Worm (Caenorhabditis elegans) whole organism, L4 larva: Measurements from ENCODE around the gene F22B5.6.

ENCODE experiments used
- F49E8.2 ChIP-seq: sonication (generic microtip); optimal IDR thresholded peaks from 2 replicates; lab custom pipeline; 2016; ENCODE audit warnings: missing compliant biosample characterization, mild to moderate bottlenecking, missing genetic modification characterization, borderline replicate concordance
- Y75B8A.6 ChIP-seq: fragments of 200-800 bp; sonication (Bioruptor generic); IDR thresholded peaks from 2 replicates; pipeline ENCODE4 v1.3.6; 2022; ENCODE audit warnings: missing genetic modification reagents, missing genetic modification characterization, missing compliant biosample characterization
- daf-8 ChIP-seq: fragments of 200-800 bp; sonication (Bioruptor generic); IDR thresholded peaks from 2 replicates; pipeline ENCODE4 v1.3.6; 2022; ENCODE audit warnings: missing genetic modification characterization, missing compliant biosample characterization
- fkh-10 ChIP-seq: fragments of 150-350 bp; optimal IDR thresholded peaks from 2 replicates; lab custom pipeline; 2014; ENCODE audit warnings: missing biosample characterization, missing genetic modification reagents, missing genetic modification characterization
- mdl-1 ChIP-seq, 2 experiments: fragments of 150-350 bp in 1 of 2; sonication (generic microtip) in 1 of 2; optimal IDR thresholded peaks; 2 replicates each; lab custom pipeline; 2014 to 2017; ENCODE audit warnings: missing biosample characterization in 2 of 2, missing genetic modification characterization in 2 of 2
- nhr-25 ChIP-seq: sonication (generic microtip); optimal IDR thresholded peaks from 2 replicates; lab custom pipeline; 2017; ENCODE audit warnings: missing genetic modification characterization, mild to moderate bottlenecking, missing compliant biosample characterization, antibody characterized with exemption, moderate library complexity, borderline replicate concordance; ENCODE audit not compliant: insufficient read depth
- pha-4 ChIP-seq, 2 experiments: fragments of 150-350 bp in 1 of 2; fragments of 200-800 bp in 1 of 2; sonication (Bioruptor generic) in 1 of 2; IDR thresholded peaks in 1 of 2; optimal IDR thresholded peaks in 1 of 2; 2 replicates each; pipeline versions ENCODE4 v1.3.6 to Lab custom; 2014 to 2022; ENCODE audit warnings: missing genetic modification characterization in 2 of 2, missing genetic modification reagents in 2 of 2, missing biosample characterization in 1 of 2, missing compliant biosample characterization in 1 of 2
- snpc-4 ChIP-seq: fragments of 150-350 bp; optimal IDR thresholded peaks from 2 replicates; lab custom pipeline; 2014; ENCODE audit warnings: missing biosample characterization, missing genetic modification characterization
- vab-7 ChIP-seq: fragments of 200-800 bp; sonication (Bioruptor generic); IDR thresholded peaks from 2 replicates; pipeline ENCODE4 v1.3.6; 2022; ENCODE audit warnings: missing genetic modification reagents, missing genetic modification characterization, missing compliant biosample characterization

DNA sequence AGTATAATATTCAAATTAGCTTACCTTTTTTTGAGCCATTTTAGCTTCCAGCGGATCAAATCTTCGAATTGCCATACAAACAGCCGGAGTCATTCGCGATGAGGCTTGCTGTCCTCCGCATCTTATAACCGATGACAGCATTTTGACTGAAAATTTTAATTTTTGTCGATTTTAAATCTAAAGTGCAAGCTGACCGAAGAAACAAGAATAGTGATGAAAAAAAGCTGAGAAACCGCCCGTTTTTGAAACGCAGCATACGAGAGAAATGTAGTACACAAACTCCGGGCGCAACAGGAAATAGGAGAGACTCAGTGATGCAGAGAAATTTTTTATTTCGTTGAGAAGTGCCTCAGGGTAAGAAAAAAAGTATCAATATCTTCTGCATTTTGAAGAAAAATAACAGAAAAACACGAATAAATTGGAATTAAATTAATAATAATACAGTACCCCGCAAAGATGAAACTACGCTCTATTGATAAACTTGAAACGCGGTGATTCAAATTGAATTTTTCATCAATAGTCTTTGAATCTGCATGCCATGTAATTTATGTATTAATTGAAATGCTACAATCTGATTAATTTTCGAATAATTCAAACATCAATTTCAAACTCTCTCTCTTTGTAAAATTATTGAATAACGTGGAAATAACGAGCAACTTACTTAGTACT is 27.3 kb upstream of the F22B5.6 start:
- TF ChIP-seq nhr-25 (tag; lab: Kevin White, UChicago) (no peak), vab-7 (GFP tag; lab: Robert Waterston, UW) (no peak), snpc-4 (tag; lab: Kevin White, UChicago) (no peak), pha-4 (GFP tag; IDR thresholded peaks at IDR 0.05; lab: Robert Waterston, UW) (no peak), pha-4 (tag; optimal IDR thresholded peaks at IDR 0.05; lab: Kevin White, UChicago) (no peak), mdl-1 (tag; optimal IDR thresholded peaks at IDR 0.05; lab: Kevin White, UChicago) (no peak), F49E8.2 (tag; lab: Kevin White, UChicago) (no peak), Y75B8A.6 (no peak), fkh-10 (no peak), daf-8 (GFP tag; lab: Robert Waterston, UW) (no peak)
